Worm (Caenorhabditis elegans) whole organism, L4 larva: ENCODE results near the gene copz-1.

Experiments
- R02D3.7 ChIP-seq: fragments of 150-350 bp; sonication (generic microtip); optimal IDR thresholded peaks from 3 replicates; lab custom pipeline; 2014; ENCODE audit warnings: missing biosample characterization, missing genetic modification characterization
- T20F7.1 ChIP-seq: fragments of 200-800 bp; sonication (Bioruptor generic); optimal IDR thresholded peaks from 2 replicates; lab custom pipeline; 2018; ENCODE audit warnings: mild to moderate bottlenecking, missing genetic modification characterization, missing compliant biosample characterization
- aha-1 ChIP-seq: fragments of 150-350 bp; peaks from one replicate; lab custom pipeline; 2014; ENCODE audit warnings: missing biosample characterization, missing genetic modification characterization
- arid-1 ChIP-seq: fragments of 200-800 bp; sonication (Bioruptor generic); conservative IDR thresholded peaks from 2 replicates; pipeline ENCODE4 v1.3.6; 2022; ENCODE audit warnings: missing genetic modification reagents, missing genetic modification characterization, missing compliant biosample characterization
- ceh-32 ChIP-seq: sonication (generic microtip); optimal IDR thresholded peaks from 2 replicates; lab custom pipeline; 2016; ENCODE audit warnings: mild to moderate bottlenecking, missing genetic modification characterization, missing compliant biosample characterization; ENCODE audit not compliant: poor library complexity
- ces-1 ChIP-seq: fragments of 150-350 bp; sonication (generic microtip); optimal IDR thresholded peaks from 4 replicates; lab custom pipeline; 2014; ENCODE audit warnings: missing biosample characterization, missing genetic modification reagents, missing genetic modification characterization
- daf-16 ChIP-seq, 3 experiments: sonication (generic microtip); optimal IDR thresholded peaks; 2 replicates each; lab custom pipeline; 2016 to 2017; ENCODE audit warnings: missing genetic modification characterization in 3 of 3, missing genetic modification reagents in 3 of 3, mild to moderate bottlenecking in 2 of 3, missing compliant biosample characterization in 2 of 3, missing biosample characterization in 1 of 3, moderate library complexity in 1 of 3
- dmd-9 ChIP-seq: fragments of 200-800 bp; sonication (Bioruptor generic); IDR thresholded peaks from 2 replicates; pipeline ENCODE4 v1.3.6; 2022; ENCODE audit warnings: missing genetic modification reagents, missing genetic modification characterization, missing compliant biosample characterization
- dpl-1 ChIP-seq: fragments of 150-350 bp; optimal IDR thresholded peaks from 2 replicates; lab custom pipeline; 2014; ENCODE audit warnings: missing biosample characterization, missing genetic modification reagents, missing genetic modification characterization
- egl-27 ChIP-seq: sonication (generic microtip); optimal IDR thresholded peaks from 3 replicates; lab custom pipeline; 2017; ENCODE audit warnings: missing biosample characterization, missing genetic modification reagents, missing genetic modification characterization
- egl-43 ChIP-seq: fragments of 200-800 bp; sonication (Bioruptor generic); IDR thresholded peaks from 2 replicates; pipeline ENCODE4 v1.3.6; 2022; ENCODE audit warnings: missing genetic modification reagents, missing genetic modification characterization, missing compliant biosample characterization
- hlh-11 ChIP-seq: fragments of 200-800 bp; sonication (Bioruptor generic); optimal IDR thresholded peaks from 2 replicates; lab custom pipeline; 2018; ENCODE audit warnings: mild to moderate bottlenecking, missing genetic modification characterization, missing compliant biosample characterization
- hlh-30 ChIP-seq: sonication (generic microtip); optimal IDR thresholded peaks from 2 replicates; lab custom pipeline; 2017; ENCODE audit warnings: antibody characterized with exemption, mild to moderate bottlenecking, missing genetic modification characterization, missing compliant biosample characterization; ENCODE audit not compliant: insufficient read depth
- hmg-1.1 ChIP-seq: fragments of 200-800 bp; sonication (Bioruptor generic); IDR thresholded peaks from 2 replicates; pipeline ENCODE4 v1.3.6; 2022; ENCODE audit warnings: missing genetic modification reagents, missing genetic modification characterization, missing compliant biosample characterization
- lin-15B ChIP-seq: fragments of 150-350 bp; sonication (generic microtip); optimal IDR thresholded peaks from 3 replicates; lab custom pipeline; 2014; ENCODE audit warnings: missing biosample characterization, missing genetic modification characterization
- madf-5 ChIP-seq, 2 experiments: fragments of 200-800 bp; sonication (Bioruptor generic); IDR thresholded peaks; 2 replicates each; pipeline ENCODE4 v1.3.6; 2022; ENCODE audit warnings: missing compliant biosample characterization in 2 of 2, missing genetic modification characterization in 2 of 2
- mdl-1 ChIP-seq, 2 experiments: fragments of 150-350 bp in 1 of 2; sonication (generic microtip) in 1 of 2; optimal IDR thresholded peaks; 2 replicates each; lab custom pipeline; 2014 to 2017; ENCODE audit warnings: missing biosample characterization in 2 of 2, missing genetic modification characterization in 2 of 2
- mep-1 ChIP-seq: fragments of 150-350 bp; sonication (generic microtip); optimal IDR thresholded peaks from 3 replicates; lab custom pipeline; 2014; ENCODE audit warnings: missing biosample characterization, missing genetic modification characterization
- nhr-111 ChIP-seq: fragments of 200-800 bp; sonication (Bioruptor generic); optimal IDR thresholded peaks from 2 replicates; lab custom pipeline; 2018; ENCODE audit warnings: mild to moderate bottlenecking, missing genetic modification characterization, missing compliant biosample characterization
- nhr-25 ChIP-seq: sonication (generic microtip); optimal IDR thresholded peaks from 2 replicates; lab custom pipeline; 2017; ENCODE audit warnings: missing genetic modification characterization, mild to moderate bottlenecking, missing compliant biosample characterization, antibody characterized with exemption, moderate library complexity, borderline replicate concordance; ENCODE audit not compliant: insufficient read depth
- nhr-28 ChIP-seq: fragments of 150-350 bp; optimal IDR thresholded peaks from 2 replicates; lab custom pipeline; 2014; ENCODE audit warnings: missing biosample characterization, missing genetic modification characterization
- nhr-76 ChIP-seq: fragments of 150-350 bp; optimal IDR thresholded peaks from 2 replicates; lab custom pipeline; 2014; ENCODE audit warnings: missing biosample characterization, missing genetic modification characterization
- snpc-1.2 ChIP-seq: fragments of 200-800 bp; sonication (Bioruptor generic); IDR thresholded peaks from 2 replicates; pipeline ENCODE4 v1.3.6; 2022; ENCODE audit warnings: missing genetic modification reagents, missing genetic modification characterization, missing compliant biosample characterization
- snpc-4 ChIP-seq: fragments of 150-350 bp; optimal IDR thresholded peaks from 2 replicates; lab custom pipeline; 2014; ENCODE audit warnings: missing biosample characterization, missing genetic modification characterization
- spr-1 ChIP-seq: sonication (generic microtip); optimal IDR thresholded peaks from 2 replicates; lab custom pipeline; 2016; ENCODE audit warnings: mild to moderate bottlenecking, missing genetic modification characterization, missing compliant biosample characterization
- tra-1 ChIP-seq: fragments of 200-800 bp; sonication (Bioruptor generic); IDR thresholded peaks from 2 replicates; pipeline ENCODE4 v1.3.6; 2022; ENCODE audit warnings: missing genetic modification reagents, missing genetic modification characterization, missing compliant biosample characterization
- unc-130 ChIP-seq: sonication (generic microtip); optimal IDR thresholded peaks from 2 replicates; lab custom pipeline; 2016; ENCODE audit warnings: missing genetic modification reagents, missing genetic modification characterization, missing compliant biosample characterization
- unc-62 ChIP-seq, 3 experiments: fragments of 150-350 bp in 1 of 3; sonication (generic microtip); optimal IDR thresholded peaks in 2 of 3; peaks in 1 of 3; 1 replicate in 1 of 3; 2 replicates in 2 of 3; lab custom pipeline; 2014 to 2017; ENCODE audit warnings: missing biosample characterization in 3 of 3, missing genetic modification characterization in 3 of 3, missing genetic modification reagents in 3 of 3, missing genotype in 1 of 3
- zfp-3 ChIP-seq: fragments of 200-800 bp; sonication (Bioruptor generic); conservative IDR thresholded peaks from 2 replicates; pipeline ENCODE4 v1.3.6; 2022; ENCODE audit warnings: missing genetic modification reagents, missing genetic modification characterization, missing compliant biosample characterization

Gene copz-1

DNA sequence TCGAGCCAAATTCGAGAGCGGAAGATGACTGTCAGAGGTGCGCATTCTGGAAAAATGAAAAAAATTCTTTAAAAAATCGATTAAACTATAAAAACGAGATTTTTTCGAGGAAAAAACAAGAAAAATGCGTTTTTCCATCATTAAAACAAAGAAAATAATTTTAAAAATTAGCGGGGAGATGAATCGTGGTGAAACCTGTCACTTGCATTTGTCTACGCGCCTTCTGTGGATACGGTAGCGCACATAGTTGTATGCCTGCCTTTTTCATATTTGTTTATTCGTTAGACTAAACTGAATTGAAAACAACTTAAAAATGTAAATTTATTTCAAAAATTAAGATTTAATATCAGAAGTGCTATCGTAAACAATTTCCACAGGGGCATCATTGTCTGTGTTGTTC is 11.7 kb downstream of the copz-1 start, which contains the start of gene egg-3:
Gene egg-3, minus strand, starts transcription at position 46 of the 400 bp plus-strand sequence.
- no peak for TF ChIP-seq spr-1 (tag; lab: Kevin White, UChicago)
- TF ChIP-seq unc-130 (GFP tag; lab: Kevin White, UChicago): peak; percentile 33
- no peak for TF ChIP-seq nhr-76

DNA sequence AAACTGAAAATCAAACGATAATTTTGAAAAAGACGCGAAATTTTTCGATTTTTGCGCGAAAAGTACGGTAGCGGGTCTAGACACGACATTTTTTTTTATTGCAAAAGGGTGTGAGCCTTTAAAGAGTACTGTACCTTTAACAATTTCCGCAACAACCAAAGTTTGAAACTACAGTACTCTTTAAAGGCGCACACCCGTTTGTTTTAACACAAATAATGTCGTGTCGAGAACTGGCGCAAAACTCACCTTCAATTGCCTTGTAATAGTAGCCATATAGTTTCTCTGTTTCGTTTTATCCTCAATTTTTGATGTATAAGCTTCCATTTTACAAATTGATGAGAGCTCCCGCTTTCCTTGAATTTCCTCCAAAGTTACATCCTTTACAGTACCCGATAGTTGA is 12.6 kb downstream of the copz-1 start:
- TF ChIP-seq ces-1 (no peak), madf-5 (GFP tag; IDR thresholded peaks at IDR 0.05; lab: Robert Waterston, UW) (no peak), T20F7.1 (GFP tag; lab: Kevin White, UChicago) (no peak), aha-1 (tag; lab: Kevin White, UChicago) (peak; percentile 91)

DNA sequence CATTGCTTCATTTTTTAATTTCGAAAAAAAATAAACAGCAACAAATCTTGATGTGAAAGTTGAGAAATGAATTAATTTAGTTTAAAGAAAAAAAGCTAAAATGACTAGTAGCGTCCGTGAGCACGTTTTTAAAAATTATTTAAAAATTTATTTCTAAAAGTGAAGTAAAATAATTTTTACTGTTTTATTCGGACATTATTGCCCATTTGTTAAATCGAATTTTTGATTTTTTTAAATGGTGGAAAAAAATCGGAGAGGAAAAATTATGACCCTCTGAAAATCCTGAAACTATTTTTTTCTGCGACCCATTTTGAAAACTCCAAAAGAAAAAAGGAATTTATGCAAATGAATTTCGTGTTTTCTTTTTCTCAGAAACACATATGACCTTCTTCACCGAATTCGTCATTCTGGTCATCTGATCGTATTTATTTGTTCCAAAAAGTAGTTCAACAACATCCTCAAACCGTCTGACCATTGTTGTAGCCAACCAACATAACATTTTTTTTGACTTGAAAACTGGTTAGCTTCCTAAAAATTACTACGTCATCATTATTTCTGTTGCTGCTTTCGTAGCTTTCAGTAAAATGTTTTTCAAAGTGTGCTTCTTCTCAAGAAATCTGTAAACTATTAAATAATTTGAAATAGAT is 13.3 kb downstream of the copz-1 start, which contains the start of gene F44F4.3:
Gene F44F4.3, minus strand, starts transcription at position 51 of the 647 bp plus-strand sequence.
- peak; percentile 52 for TF ChIP-seq aha-1 (tag; lab: Kevin White, UChicago)
- TF ChIP-seq hlh-30: peak; percentile 14
- TF ChIP-seq nhr-28 (tag; lab: Kevin White, UChicago): peak; percentile 3
- TF ChIP-seq hmg-1.1 (GFP tag; lab: Robert Waterston, UW): no peak

DNA sequence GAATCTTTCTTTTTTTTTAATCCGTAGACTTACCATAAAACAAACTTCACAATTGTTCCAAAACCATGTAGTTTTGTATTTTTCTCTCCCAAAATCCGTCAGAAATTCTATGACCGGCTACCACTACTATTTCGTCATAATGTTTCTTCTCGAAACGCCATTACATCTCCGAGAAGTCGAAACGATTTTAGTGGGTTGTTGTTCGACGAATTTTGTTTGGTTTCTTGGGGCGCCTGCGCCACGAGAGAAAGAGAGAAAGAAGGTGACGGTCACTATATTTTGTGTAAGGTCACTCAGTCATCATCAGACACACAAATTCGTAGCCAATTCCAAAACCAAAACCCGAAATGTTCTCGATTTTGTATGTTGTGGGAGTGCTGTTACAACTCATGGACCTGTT is 14.4 kb downstream of the copz-1 start:
- TF ChIP-seq dpl-1 (GFP tag; lab: Kevin White, UChicago) (no peak), aha-1 (tag; lab: Kevin White, UChicago) (peak; percentile 19), ces-1 (no peak), nhr-28 (tag; lab: Kevin White, UChicago) (peak; percentile 93), nhr-111 (no peak), mdl-1 (tag; optimal IDR thresholded peaks at IDR 0.05; lab: Kevin White, UChicago) (peak in 1 of 2 experiments; percentile 38), unc-62 (GFP tag; optimal IDR thresholded peaks at IDR 0.05 in 1 of 2; lab: Kevin White, UChicago) (peak in 1 of 2 experiments; percentile 87), unc-62 (tag; optimal IDR thresholded peaks at IDR 0.05; lab: Kevin White, UChicago) (no peak), zfp-3 (GFP tag; lab: Robert Waterston, UW) (no peak), nhr-25 (peak; percentile 29), mep-1 (peak; percentile 7), hlh-30 (peak; percentile 56)

DNA sequence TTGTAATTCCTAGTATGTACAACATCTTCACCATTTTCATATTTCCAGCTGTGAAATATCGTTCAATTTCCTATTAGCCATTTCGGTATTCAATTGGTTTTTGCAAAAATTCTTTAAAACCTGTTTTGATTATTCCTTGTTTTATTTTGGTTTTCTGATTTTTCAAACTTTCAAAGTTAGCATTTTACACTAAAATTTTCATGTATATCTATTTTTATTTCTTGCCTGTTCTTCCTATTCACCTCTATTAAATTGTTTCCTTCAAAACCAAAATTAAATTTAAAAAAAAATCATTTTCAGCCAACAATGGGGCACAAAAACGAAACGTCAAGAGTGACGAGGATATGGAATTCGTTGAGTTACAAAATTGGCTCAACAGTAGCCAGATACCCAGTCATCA is 16.3 kb downstream of the copz-1 start, which contains the start of gene ptr-8:
Gene ptr-8, plus strand, starts transcription at position 301 of the 400 bp plus-strand sequence.
- TF ChIP-seq nhr-76: no peak
- no peak for TF ChIP-seq R02D3.7 (tag; lab: Kevin White, UChicago)
- no peak for TF ChIP-seq arid-1

DNA sequence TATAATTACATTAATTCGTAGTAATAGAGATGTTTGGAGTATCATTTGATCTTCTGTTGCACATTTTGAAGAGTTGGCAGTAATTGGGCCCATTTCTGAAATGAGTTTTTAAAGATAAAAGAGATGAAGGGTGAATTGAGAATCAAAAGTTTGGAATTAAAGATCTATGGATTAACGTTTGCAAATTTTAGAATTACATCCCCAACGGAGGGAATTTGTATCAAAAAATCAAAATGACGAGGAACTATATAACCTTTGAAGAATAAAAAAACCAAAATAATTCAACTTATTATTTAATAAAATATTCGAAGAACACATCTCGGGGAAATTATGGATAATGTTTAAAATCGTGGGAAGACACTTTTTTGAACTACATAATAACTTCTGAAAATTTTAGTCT is 22.3 kb downstream of the copz-1 start, which contains the start of gene sra-10:
Gene sra-10, minus strand, starts transcription at position 101 of the 400 bp plus-strand sequence.
- TF ChIP-seq hlh-30 (no peak), R02D3.7 (tag; lab: Kevin White, UChicago) (no peak), lin-15B (no peak), egl-27 (no peak), snpc-1.2 (GFP tag; lab: Robert Waterston, UW) (no peak), nhr-111 (no peak), dmd-9 (GFP tag; lab: Robert Waterston, UW) (no peak), hlh-11 (tag; lab: Kevin White, UChicago) (no peak), daf-16 (GFP tag; optimal IDR thresholded peaks at IDR 0.05; lab: Kevin White, UChicago) (no peak), daf-16 (tag; optimal IDR thresholded peaks at IDR 0.05; lab: Kevin White, UChicago) (no peak), snpc-4 (no peak), tra-1 (no peak), egl-43 (GFP tag; lab: Robert Waterston, UW) (no peak), ceh-32 (no peak)
